Worm (Caenorhabditis elegans) whole organism, L4 larva: ENCODE measurements around the gene F45E1.2.

Experiments
- D1046.2 ChIP-seq: fragments of 200-800 bp; sonication (Bioruptor generic); IDR thresholded peaks from 2 replicates; pipeline ENCODE4 v1.3.6; 2022; ENCODE audit warnings: missing genetic modification characterization, missing compliant biosample characterization
- F10B5.3 ChIP-seq: sonication (generic microtip); optimal IDR thresholded peaks from 2 replicates; lab custom pipeline; 2016; ENCODE audit warnings: mild to moderate bottlenecking, missing genetic modification characterization, missing compliant biosample characterization
- T20F7.1 ChIP-seq: fragments of 200-800 bp; sonication (Bioruptor generic); optimal IDR thresholded peaks from 2 replicates; lab custom pipeline; 2018; ENCODE audit warnings: mild to moderate bottlenecking, missing genetic modification characterization, missing compliant biosample characterization
- T26A8.4 ChIP-seq: fragments of 200-800 bp; sonication (Bioruptor generic); IDR thresholded peaks from 2 replicates; pipeline ENCODE4 v1.3.6; 2022; ENCODE audit warnings: missing genetic modification characterization, missing compliant biosample characterization
- Y105C5A.15 ChIP-seq: fragments of 200-800 bp; sonication (Bioruptor generic); IDR thresholded peaks from 2 replicates; pipeline ENCODE4 v1.3.6; 2022; ENCODE audit warnings: missing genetic modification characterization, missing compliant biosample characterization
- Y48G9A.11 ChIP-seq: fragments of 200-800 bp; sonication (Bioruptor generic); IDR thresholded peaks from 2 replicates; pipeline ENCODE4 v1.3.6; 2022; ENCODE audit warnings: missing genetic modification reagents, missing genetic modification characterization, missing compliant biosample characterization
- aha-1 ChIP-seq: fragments of 150-350 bp; peaks from one replicate; lab custom pipeline; 2014; ENCODE audit warnings: missing biosample characterization, missing genetic modification characterization
- ama-1 ChIP-seq: fragments of 150-350 bp; optimal IDR thresholded peaks from 2 replicates; lab custom pipeline; 2014; ENCODE audit warnings: inconsistent platforms, mixed read lengths
- ceh-28 ChIP-seq: fragments of 150-350 bp; optimal IDR thresholded peaks from 2 replicates; lab custom pipeline; 2014; ENCODE audit warnings: missing biosample characterization, missing genetic modification reagents, missing genetic modification characterization
- daf-16 ChIP-seq, 3 experiments: sonication (generic microtip); optimal IDR thresholded peaks; 2 replicates each; lab custom pipeline; 2016 to 2017; ENCODE audit warnings: missing genetic modification characterization in 3 of 3, missing genetic modification reagents in 3 of 3, mild to moderate bottlenecking in 2 of 3, missing compliant biosample characterization in 2 of 3, missing biosample characterization in 1 of 3, moderate library complexity in 1 of 3
- daf-8 ChIP-seq: fragments of 200-800 bp; sonication (Bioruptor generic); IDR thresholded peaks from 2 replicates; pipeline ENCODE4 v1.3.6; 2022; ENCODE audit warnings: missing genetic modification characterization, missing compliant biosample characterization
- dmd-6 ChIP-seq: fragments of 200-800 bp; sonication (Bioruptor generic); IDR thresholded peaks from 2 replicates; pipeline ENCODE4 v1.3.6; 2022; ENCODE audit warnings: missing genetic modification reagents, missing genetic modification characterization, missing compliant biosample characterization
- dmd-8 ChIP-seq: fragments of 200-800 bp; sonication (Bioruptor generic); IDR thresholded peaks from 2 replicates; pipeline ENCODE4 v1.3.6; 2022; ENCODE audit warnings: missing genetic modification characterization, missing compliant biosample characterization
- dpl-1 ChIP-seq: fragments of 150-350 bp; optimal IDR thresholded peaks from 2 replicates; lab custom pipeline; 2014; ENCODE audit warnings: missing biosample characterization, missing genetic modification reagents, missing genetic modification characterization
- duxl-1 ChIP-seq: sonication (generic microtip); optimal IDR thresholded peaks from 2 replicates; lab custom pipeline; 2016; ENCODE audit warnings: mild to moderate bottlenecking, missing genetic modification characterization, moderate library complexity, missing compliant biosample characterization; ENCODE audit not compliant: poor library complexity
- dve-1 ChIP-seq: sonication (generic microtip); optimal IDR thresholded peaks from 2 replicates; lab custom pipeline; 2017; ENCODE audit warnings: antibody characterized with exemption, mild to moderate bottlenecking, missing genetic modification characterization, missing compliant biosample characterization; ENCODE audit not compliant: insufficient read depth
- fkh-10 ChIP-seq: fragments of 150-350 bp; optimal IDR thresholded peaks from 2 replicates; lab custom pipeline; 2014; ENCODE audit warnings: missing biosample characterization, missing genetic modification reagents, missing genetic modification characterization
- gei-8 ChIP-seq: fragments of 200-800 bp; sonication (Bioruptor generic); optimal IDR thresholded peaks from 2 replicates; lab custom pipeline; 2018; ENCODE audit warnings: mild to moderate bottlenecking, missing genetic modification characterization, missing compliant biosample characterization
- hif-1 ChIP-seq, 2 experiments: sonication (generic microtip); optimal IDR thresholded peaks; 2 replicates each; lab custom pipeline; 2016 to 2017; ENCODE audit warnings: missing compliant biosample characterization in 2 of 2, missing genetic modification characterization in 2 of 2, missing genetic modification reagents in 2 of 2, missing genotype in 2 of 2, mild to moderate bottlenecking in 1 of 2
- hlh-11 ChIP-seq: fragments of 200-800 bp; sonication (Bioruptor generic); optimal IDR thresholded peaks from 2 replicates; lab custom pipeline; 2018; ENCODE audit warnings: mild to moderate bottlenecking, missing genetic modification characterization, missing compliant biosample characterization
- jun-1 ChIP-seq: fragments of 150-350 bp; optimal IDR thresholded peaks from 2 replicates; lab custom pipeline; 2014; ENCODE audit warnings: missing biosample characterization, missing genetic modification reagents, missing genetic modification characterization
- lim-7 ChIP-seq: fragments of 200-800 bp; sonication (Bioruptor generic); IDR thresholded peaks from 2 replicates; pipeline ENCODE4 v1.3.6; 2022; ENCODE audit warnings: missing genetic modification characterization, missing compliant biosample characterization
- lin-1 ChIP-seq: fragments of 200-800 bp; sonication (Bioruptor generic); IDR thresholded peaks from 2 replicates; pipeline ENCODE4 v1.3.6; 2022; ENCODE audit warnings: missing genetic modification reagents, missing genetic modification characterization, missing compliant biosample characterization
- lir-3 ChIP-seq: sonication (generic microtip); optimal IDR thresholded peaks from 2 replicates; lab custom pipeline; 2016; ENCODE audit warnings: mild to moderate bottlenecking, missing genetic modification characterization, missing compliant biosample characterization
- lsy-2 ChIP-seq, 2 experiments: fragments of 150-350 bp in 1 of 2; sonication (generic microtip) in 1 of 2; optimal IDR thresholded peaks; 2 replicates each; lab custom pipeline; 2014 to 2017; ENCODE audit warnings: missing biosample characterization in 2 of 2, missing genetic modification characterization in 2 of 2
- mdl-1 ChIP-seq, 2 experiments: fragments of 150-350 bp in 1 of 2; sonication (generic microtip) in 1 of 2; optimal IDR thresholded peaks; 2 replicates each; lab custom pipeline; 2014 to 2017; ENCODE audit warnings: missing biosample characterization in 2 of 2, missing genetic modification characterization in 2 of 2
- mes-2 ChIP-seq: sonication (generic microtip); optimal IDR thresholded peaks from 2 replicates; lab custom pipeline; 2016; ENCODE audit warnings: missing genotype, mild to moderate bottlenecking, missing genetic modification characterization, missing compliant biosample characterization; ENCODE audit not compliant: poor library complexity, severe bottlenecking
- mxl-3 ChIP-seq: fragments of 200-800 bp; sonication (Bioruptor generic); optimal IDR thresholded peaks from 2 replicates; lab custom pipeline; 2018; ENCODE audit warnings: mild to moderate bottlenecking, missing genetic modification characterization, missing compliant biosample characterization
- nhr-28 ChIP-seq: fragments of 150-350 bp; optimal IDR thresholded peaks from 2 replicates; lab custom pipeline; 2014; ENCODE audit warnings: missing biosample characterization, missing genetic modification characterization
- nhr-76 ChIP-seq: fragments of 150-350 bp; optimal IDR thresholded peaks from 2 replicates; lab custom pipeline; 2014; ENCODE audit warnings: missing biosample characterization, missing genetic modification characterization
- nhr-77 ChIP-seq: fragments of 150-350 bp; optimal IDR thresholded peaks from 2 replicates; lab custom pipeline; 2014; ENCODE audit warnings: missing biosample characterization, missing genetic modification characterization
- pha-4 ChIP-seq, 2 experiments: fragments of 150-350 bp in 1 of 2; fragments of 200-800 bp in 1 of 2; sonication (Bioruptor generic) in 1 of 2; IDR thresholded peaks in 1 of 2; optimal IDR thresholded peaks in 1 of 2; 2 replicates each; pipeline versions ENCODE4 v1.3.6 to Lab custom; 2014 to 2022; ENCODE audit warnings: missing genetic modification characterization in 2 of 2, missing genetic modification reagents in 2 of 2, missing biosample characterization in 1 of 2, missing compliant biosample characterization in 1 of 2
- pqm-1 ChIP-seq: sonication (generic microtip); optimal IDR thresholded peaks from 2 replicates; lab custom pipeline; 2017; ENCODE audit warnings: missing biosample characterization, missing genetic modification characterization
- rbr-2 ChIP-seq: sonication (generic microtip); optimal IDR thresholded peaks from 2 replicates; lab custom pipeline; 2016; ENCODE audit warnings: missing genotype, missing genetic modification characterization, missing compliant biosample characterization
- set-16 ChIP-seq: fragments of 200-800 bp; sonication (Bioruptor generic); IDR thresholded peaks from 2 replicates; pipeline ENCODE4 v1.3.6; 2022; ENCODE audit warnings: missing genetic modification reagents, missing genetic modification characterization, missing compliant biosample characterization
- skn-1 ChIP-seq: fragments of 150-350 bp; optimal IDR thresholded peaks from 2 replicates; lab custom pipeline; 2014; ENCODE audit warnings: missing biosample characterization, missing genetic modification characterization
- snpc-4 ChIP-seq: fragments of 150-350 bp; optimal IDR thresholded peaks from 2 replicates; lab custom pipeline; 2014; ENCODE audit warnings: missing biosample characterization, missing genetic modification characterization
- tag-97 ChIP-seq: fragments of 200-800 bp; sonication (Bioruptor generic); IDR thresholded peaks from 2 replicates; pipeline ENCODE4 v1.3.6; 2022; ENCODE audit warnings: missing genetic modification characterization, missing compliant biosample characterization
- tra-1 ChIP-seq: fragments of 200-800 bp; sonication (Bioruptor generic); IDR thresholded peaks from 2 replicates; pipeline ENCODE4 v1.3.6; 2022; ENCODE audit warnings: missing genetic modification reagents, missing genetic modification characterization, missing compliant biosample characterization
- unc-130 ChIP-seq: sonication (generic microtip); optimal IDR thresholded peaks from 2 replicates; lab custom pipeline; 2016; ENCODE audit warnings: missing genetic modification reagents, missing genetic modification characterization, missing compliant biosample characterization
- unc-62 ChIP-seq, 3 experiments: fragments of 150-350 bp in 1 of 3; sonication (generic microtip); optimal IDR thresholded peaks in 2 of 3; peaks in 1 of 3; 1 replicate in 1 of 3; 2 replicates in 2 of 3; lab custom pipeline; 2014 to 2017; ENCODE audit warnings: missing biosample characterization in 3 of 3, missing genetic modification characterization in 3 of 3, missing genetic modification reagents in 3 of 3, missing genotype in 1 of 3
- vab-7 ChIP-seq: fragments of 200-800 bp; sonication (Bioruptor generic); IDR thresholded peaks from 2 replicates; pipeline ENCODE4 v1.3.6; 2022; ENCODE audit warnings: missing genetic modification reagents, missing genetic modification characterization, missing compliant biosample characterization
- zfp-3 ChIP-seq: fragments of 200-800 bp; sonication (Bioruptor generic); conservative IDR thresholded peaks from 2 replicates; pipeline ENCODE4 v1.3.6; 2022; ENCODE audit warnings: missing genetic modification reagents, missing genetic modification characterization, missing compliant biosample characterization
- ztf-11 ChIP-seq: fragments of 150-350 bp; optimal IDR thresholded peaks from 2 replicates; lab custom pipeline; 2014; ENCODE audit warnings: missing biosample characterization, missing genetic modification characterization
- ztf-7 ChIP-seq: fragments of 150-350 bp; optimal IDR thresholded peaks from 2 replicates; lab custom pipeline; 2014; ENCODE audit warnings: missing biosample characterization, missing genetic modification characterization

F45E1.2 gene

DNA sequence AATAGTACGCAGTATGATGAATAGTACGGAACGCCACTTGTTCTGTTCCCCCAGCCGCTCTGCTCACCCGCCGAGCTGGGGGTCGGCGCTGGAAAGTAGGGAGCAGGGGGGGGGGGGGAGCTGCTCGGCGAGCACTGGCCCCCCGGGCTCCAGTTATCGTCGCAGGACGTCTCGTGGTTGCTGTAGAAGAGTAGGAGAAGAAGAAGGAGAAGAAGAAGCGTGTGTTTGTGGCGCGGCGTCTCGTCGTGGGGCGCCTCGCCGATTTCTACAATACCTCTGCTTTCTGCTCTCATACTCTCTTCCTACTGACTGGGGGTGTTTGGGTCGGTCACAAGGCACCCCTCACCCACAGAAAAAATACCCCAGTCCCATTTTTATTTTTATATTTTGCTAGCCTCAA, 13.8 kb downstream of the F45E1.2 start (continued):
- TF ChIP-seq Y105C5A.15 (GFP tag; lab: Robert Waterston, UW) (0 out of 2 replicates have a peak, but pooled peaks have one; percentile 31), fkh-10 (GFP tag; lab: Kevin White, UChicago) (no peak), jun-1 (tag; lab: Kevin White, UChicago) (no peak), D1046.2 (peak; percentile 65; the same call in 1 of the 2 replicates), vab-7 (no peak), nhr-76 (tag; lab: Kevin White, UChicago) (no peak), gei-8 (GFP tag; lab: Kevin White, UChicago) (no peak), aha-1 (peak; percentile 52), ztf-7 (tag; lab: Kevin White, UChicago) (no peak)

DNA sequence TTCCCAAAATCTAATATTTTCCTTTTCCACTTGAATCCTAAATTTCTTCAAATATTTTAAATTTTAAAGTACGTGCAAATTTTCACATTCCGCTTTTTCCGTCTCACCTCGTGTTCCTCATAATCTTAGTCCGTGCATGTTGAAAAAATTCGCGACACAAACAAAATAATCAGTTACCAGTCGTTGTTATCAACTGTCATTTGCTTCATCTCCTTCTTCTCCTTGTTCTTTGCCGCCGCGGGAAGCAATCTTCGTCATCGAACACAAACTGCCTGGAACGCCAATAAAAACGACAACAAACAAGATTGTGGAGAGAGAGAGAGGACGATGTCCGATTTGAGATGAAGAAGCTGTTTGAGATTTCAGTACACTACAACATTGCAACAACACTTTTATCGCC, 14.2 kb downstream of the F45E1.2 start, which contains the start of gene C34D10.5:
Gene C34D10.5, plus strand, starts transcription at position 269 of the 400 bp plus-strand sequence.
- TF ChIP-seq fkh-10 (GFP tag; lab: Kevin White, UChicago) (no peak), mxl-3 (GFP tag; lab: Kevin White, UChicago) (peak; percentile 33), unc-62 (GFP tag; optimal IDR thresholded peaks at IDR 0.05 in 1 of 2; lab: Kevin White, UChicago) (peak in 1 of 2 experiments; percentile 69), unc-62 (tag; optimal IDR thresholded peaks at IDR 0.05; lab: Kevin White, UChicago) (no peak), lsy-2 (tag; optimal IDR thresholded peaks at IDR 0.05; lab: Kevin White, UChicago) (peak in 1 of 2 experiments; percentile 16), mdl-1 (tag; optimal IDR thresholded peaks at IDR 0.05; lab: Kevin White, UChicago) (peak in 1 of 2 experiments; percentile 21), ceh-28 (tag; lab: Kevin White, UChicago) (peak; percentile 39), ztf-11 (tag; lab: Kevin White, UChicago) (no peak), dpl-1 (GFP tag; lab: Kevin White, UChicago) (no peak), nhr-77 (tag; lab: Kevin White, UChicago) (peak; percentile 56), dve-1 (tag; lab: Kevin White, UChicago) (peak; percentile 19), ama-1 (peak; percentile 17), hlh-11 (tag; lab: Kevin White, UChicago) (peak; percentile 53), tra-1 (GFP tag; lab: Robert Waterston, UW) (no peak), pqm-1 (peak; percentile 6), dmd-6 (0 out of 2 replicates have a peak, but pooled peaks have one; percentile 6), daf-16 (GFP tag; optimal IDR thresholded peaks at IDR 0.05; lab: Kevin White, UChicago) (no peak), daf-16 (tag; optimal IDR thresholded peaks at IDR 0.05; lab: Kevin White, UChicago) (peak; percentile 68), nhr-28 (tag; lab: Kevin White, UChicago) (peak; percentile 55), hif-1 (tag; optimal IDR thresholded peaks at IDR 0.05; lab: Kevin White, UChicago) (peak; percentile 67 to 96), rbr-2 (tag; lab: Kevin White, UChicago) (no peak)

DNA sequence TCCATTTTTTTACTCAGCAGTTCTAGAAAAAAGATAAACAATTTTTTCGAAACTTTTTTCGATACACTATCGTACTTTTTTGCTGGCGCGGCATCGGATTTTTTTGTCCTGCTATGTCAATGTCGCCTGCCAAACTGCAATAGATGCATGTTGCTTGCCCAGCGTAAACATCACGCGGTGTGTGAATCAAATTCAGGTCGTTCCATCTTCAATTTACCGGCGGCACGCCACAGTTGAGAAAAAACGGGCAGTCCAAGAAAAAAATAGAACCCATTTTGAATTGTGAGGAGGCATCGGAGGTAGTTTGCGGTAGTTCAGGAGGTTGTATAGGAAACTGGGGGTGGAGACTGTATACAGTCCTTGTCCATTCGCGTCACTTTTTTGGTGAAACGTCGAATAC, 14.9 kb downstream of the F45E1.2 start:
- TF ChIP-seq duxl-1 (tag; lab: Kevin White, UChicago) (no peak), pha-4 (GFP tag; IDR thresholded peaks at IDR 0.05; lab: Robert Waterston, UW) (0 out of 2 replicates have a peak, but pooled peaks have one; percentile 6), pha-4 (tag; optimal IDR thresholded peaks at IDR 0.05; lab: Kevin White, UChicago) (peak; percentile 10), lir-3 (tag; lab: Kevin White, UChicago) (no peak), ztf-7 (tag; lab: Kevin White, UChicago) (no peak), hif-1 (tag; optimal IDR thresholded peaks at IDR 0.05; lab: Kevin White, UChicago) (peak in 1 of 2 experiments; percentile 5), tag-97 (GFP tag; lab: Robert Waterston, UW) (no peak), T20F7.1 (GFP tag; lab: Kevin White, UChicago) (no peak), T26A8.4 (no peak), lin-1 (no peak), snpc-4 (tag; lab: Kevin White, UChicago) (no peak), lim-7 (GFP tag; lab: Robert Waterston, UW) (no peak), zfp-3 (GFP tag; lab: Robert Waterston, UW) (0 out of 2 replicates have a peak, but pooled peaks have one; percentile 27), nhr-77 (tag; lab: Kevin White, UChicago) (no peak), ama-1 (peak; percentile 88), F10B5.3 (no peak), dmd-8 (GFP tag; lab: Robert Waterston, UW) (no peak), mes-2 (tag; lab: Kevin White, UChicago) (no peak), Y48G9A.11 (GFP tag; lab: Robert Waterston, UW) (no peak), mdl-1 (tag; optimal IDR thresholded peaks at IDR 0.05; lab: Kevin White, UChicago) (peak in 1 of 2 experiments; percentile 55), daf-8 (GFP tag; lab: Robert Waterston, UW) (no peak), skn-1 (tag; lab: Kevin White, UChicago) (no peak), pqm-1 (no peak), set-16 (GFP tag; lab: Robert Waterston, UW) (no peak), fkh-10 (GFP tag; lab: Kevin White, UChicago) (no peak), unc-130 (GFP tag; lab: Kevin White, UChicago) (no peak), ceh-28 (tag; lab: Kevin White, UChicago) (no peak)
